Worm (Caenorhabditis elegans) whole organism, early embryonic: ENCODE results near the gene T07D3.9.

Experiments
- ama-1 ChIP-seq: fragments of 150-350 bp; optimal IDR thresholded peaks from 2 replicates; lab custom pipeline; 2014
- ceh-13 ChIP-seq: fragments of 200-800 bp; sonication (Bioruptor generic); optimal IDR thresholded peaks from 2 replicates; lab custom pipeline; 2018; ENCODE audit warnings: mild to moderate bottlenecking, missing genetic modification characterization, missing compliant biosample characterization

DNA sequence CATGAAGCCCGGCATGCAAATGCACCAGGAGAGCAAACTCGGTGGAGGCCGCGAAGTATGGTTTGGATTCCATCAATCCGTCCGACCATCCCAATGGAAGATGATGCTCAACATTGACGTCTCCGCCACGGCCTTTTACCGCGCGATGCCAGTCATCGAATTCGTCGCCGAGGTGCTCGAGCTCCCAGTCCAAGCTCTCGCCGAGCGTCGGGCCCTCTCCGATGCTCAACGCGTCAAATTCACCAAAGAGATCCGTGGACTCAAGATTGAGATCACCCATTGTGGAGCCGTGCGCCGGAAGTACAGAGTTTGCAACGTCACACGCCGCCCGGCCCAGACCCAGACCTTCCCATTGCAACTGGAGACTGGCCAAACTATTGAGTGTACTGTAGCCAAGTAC, 25.0 kb downstream of the T07D3.9 start:
- TF ChIP-seq ceh-13 (GFP tag; lab: Kevin White, UChicago) (no peak), ama-1 (no peak)
